Worm (Caenorhabditis elegans) whole organism, L3 larva: ENCODE data around the gene dmsr-15.
A peak's percentile ranks its signal among the peaks of the same experiment; 100 is the strongest.

Experiments used
- R02D3.7 ChIP-seq: fragments of 150-350 bp; optimal IDR thresholded peaks from 2 replicates; lab custom pipeline; 2014; ENCODE audit warnings: missing biosample characterization, missing genetic modification characterization
- ama-1 ChIP-seq: fragments of 150-350 bp; optimal IDR thresholded peaks from 2 replicates; lab custom pipeline; 2018
- ceh-28 ChIP-seq: fragments of 150-350 bp; optimal IDR thresholded peaks from 2 replicates; lab custom pipeline; 2014; ENCODE audit warnings: missing biosample characterization, missing genetic modification reagents, missing genetic modification characterization
- ceh-82 ChIP-seq: fragments of 150-350 bp; optimal IDR thresholded peaks from 2 replicates; lab custom pipeline; 2014; ENCODE audit warnings: missing biosample characterization, missing genetic modification characterization
- ceh-9 ChIP-seq: sonication (generic microtip); optimal IDR thresholded peaks from 2 replicates; lab custom pipeline; 2018; ENCODE audit warnings: missing biosample characterization, missing genetic modification characterization
- daf-12 ChIP-seq: fragments of 150-350 bp; optimal IDR thresholded peaks from 2 replicates; lab custom pipeline; 2014; ENCODE audit warnings: missing biosample characterization, missing genetic modification reagents, missing genetic modification characterization
- egl-27 ChIP-seq: sonication (generic microtip); optimal IDR thresholded peaks from 4 replicates; lab custom pipeline; 2017; ENCODE audit warnings: missing biosample characterization, missing genetic modification reagents, missing genetic modification characterization
- egl-5 ChIP-seq: fragments of 150-350 bp; optimal IDR thresholded peaks from 2 replicates; lab custom pipeline; 2017; ENCODE audit warnings: missing biosample characterization, missing genetic modification reagents, missing genetic modification characterization, inconsistent platforms
- elt-1 ChIP-seq: fragments of 150-350 bp; optimal IDR thresholded peaks from 2 replicates; lab custom pipeline; 2014; ENCODE audit warnings: missing biosample characterization, missing genetic modification characterization
- elt-2 ChIP-seq: sonication (generic microtip); optimal IDR thresholded peaks from 2 replicates; lab custom pipeline; 2016; ENCODE audit warnings: missing genetic modification reagents, mild to moderate bottlenecking, missing genetic modification characterization, missing compliant biosample characterization
- eor-1 ChIP-seq, 2 experiments: fragments of 150-350 bp; optimal IDR thresholded peaks; 2 replicates each; lab custom pipeline; 2014 to 2018; ENCODE audit warnings: missing biosample characterization in 2 of 2, missing genetic modification characterization in 2 of 2
- fkh-10 ChIP-seq: sonication (generic microtip); optimal IDR thresholded peaks from 2 replicates; lab custom pipeline; 2017; ENCODE audit warnings: missing biosample characterization, missing genetic modification reagents, missing genetic modification characterization
- fkh-2 ChIP-seq: fragments of 150-350 bp; optimal IDR thresholded peaks from 2 replicates; lab custom pipeline; 2014; ENCODE audit warnings: missing biosample characterization, missing genetic modification reagents, missing genetic modification characterization
- fos-1 ChIP-seq: fragments of 150-350 bp; optimal IDR thresholded peaks from 2 replicates; lab custom pipeline; 2014; ENCODE audit warnings: missing biosample characterization, missing genetic modification characterization
- hmg-11 ChIP-seq: sonication (generic microtip); optimal IDR thresholded peaks from 2 replicates; lab custom pipeline; 2016; ENCODE audit warnings: missing genetic modification characterization, missing compliant biosample characterization
- jun-1 ChIP-seq: fragments of 150-350 bp; optimal IDR thresholded peaks from 2 replicates; lab custom pipeline; 2014; ENCODE audit warnings: missing biosample characterization, missing genetic modification reagents, missing genetic modification characterization
- lin-15B ChIP-seq: fragments of 150-350 bp; optimal IDR thresholded peaks from 2 replicates; lab custom pipeline; 2014; ENCODE audit warnings: missing biosample characterization, missing genetic modification characterization
- lin-39 ChIP-seq: fragments of 150-350 bp; optimal IDR thresholded peaks from 2 replicates; lab custom pipeline; 2018; ENCODE audit warnings: missing biosample characterization, missing genetic modification reagents, missing genetic modification characterization
- lsy-12 ChIP-seq: sonication (generic microtip); optimal IDR thresholded peaks from 2 replicates; lab custom pipeline; 2016; ENCODE audit warnings: mild to moderate bottlenecking, missing genetic modification characterization, missing compliant biosample characterization
- nfya-1 ChIP-seq: sonication (generic microtip); optimal IDR thresholded peaks from 2 replicates; lab custom pipeline; 2017; ENCODE audit warnings: missing genetic modification characterization, mild to moderate bottlenecking, missing compliant biosample characterization, antibody characterized with exemption, moderate library complexity; ENCODE audit not compliant: insufficient read depth
- nhr-11 ChIP-seq: fragments of 150-350 bp; optimal IDR thresholded peaks from 2 replicates; lab custom pipeline; 2014; ENCODE audit warnings: missing biosample characterization, missing genetic modification characterization
- nhr-12 ChIP-seq: fragments of 150-350 bp; optimal IDR thresholded peaks from 2 replicates; lab custom pipeline; 2014; ENCODE audit warnings: missing biosample characterization, missing genetic modification characterization
- nhr-23 ChIP-seq: fragments of 150-350 bp; optimal IDR thresholded peaks from 2 replicates; lab custom pipeline; 2014; ENCODE audit warnings: missing biosample characterization, missing genetic modification reagents, missing genetic modification characterization
- nhr-237 ChIP-seq: fragments of 150-350 bp; optimal IDR thresholded peaks from 2 replicates; lab custom pipeline; 2014; ENCODE audit warnings: missing biosample characterization, missing genetic modification characterization
- nhr-25 ChIP-seq: sonication (generic microtip); optimal IDR thresholded peaks from 2 replicates; lab custom pipeline; 2017; ENCODE audit warnings: missing biosample characterization, missing genetic modification characterization
- nhr-28 ChIP-seq: fragments of 150-350 bp; optimal IDR thresholded peaks from 2 replicates; lab custom pipeline; 2014; ENCODE audit warnings: missing biosample characterization, missing genetic modification characterization
- nhr-43 ChIP-seq: sonication (generic microtip); optimal IDR thresholded peaks from 2 replicates; lab custom pipeline; 2016; ENCODE audit warnings: mild to moderate bottlenecking, missing genetic modification characterization, missing compliant biosample characterization; ENCODE audit not compliant: poor library complexity, severe bottlenecking
- nhr-67 ChIP-seq: fragments of 150-350 bp; optimal IDR thresholded peaks from 2 replicates; lab custom pipeline; 2014; ENCODE audit warnings: missing biosample characterization, missing genetic modification characterization
- nhr-76 ChIP-seq: fragments of 150-350 bp; sonication (generic microtip); optimal IDR thresholded peaks from 5 replicates; lab custom pipeline; 2014; ENCODE audit warnings: missing biosample characterization, missing genetic modification characterization
- pqm-1 ChIP-seq: fragments of 150-350 bp; optimal IDR thresholded peaks from 2 replicates; lab custom pipeline; 2017; ENCODE audit warnings: missing biosample characterization, missing genetic modification characterization, inconsistent platforms
- sea-2 ChIP-seq: fragments of 150-350 bp; sonication (generic microtip); optimal IDR thresholded peaks from 4 replicates; lab custom pipeline; 2014; ENCODE audit warnings: missing biosample characterization, missing genetic modification reagents, missing genetic modification characterization
- skn-1 ChIP-seq: fragments of 150-350 bp; optimal IDR thresholded peaks from 2 replicates; lab custom pipeline; 2014; ENCODE audit warnings: missing biosample characterization, missing genetic modification characterization
- snpc-4 ChIP-seq: fragments of 150-350 bp; optimal IDR thresholded peaks from 2 replicates; lab custom pipeline; 2014; ENCODE audit warnings: missing biosample characterization, missing genetic modification characterization
- unc-39 ChIP-seq: sonication (generic microtip); optimal IDR thresholded peaks from 4 replicates; lab custom pipeline; 2017; ENCODE audit warnings: missing biosample characterization, missing genetic modification characterization
- unc-62 ChIP-seq: fragments of 150-350 bp; sonication (generic microtip); optimal IDR thresholded peaks from 4 replicates; lab custom pipeline; 2014; ENCODE audit warnings: missing biosample characterization, missing genetic modification reagents, missing genetic modification characterization
- ztf-11 ChIP-seq: fragments of 150-350 bp; optimal IDR thresholded peaks from 2 replicates; lab custom pipeline; 2014; ENCODE audit warnings: missing biosample characterization, missing genetic modification characterization
- ztf-4 ChIP-seq: fragments of 150-350 bp; optimal IDR thresholded peaks from 2 replicates; lab custom pipeline; 2014; ENCODE audit warnings: missing biosample characterization, missing genetic modification characterization

dmsr-15 gene

DNA sequence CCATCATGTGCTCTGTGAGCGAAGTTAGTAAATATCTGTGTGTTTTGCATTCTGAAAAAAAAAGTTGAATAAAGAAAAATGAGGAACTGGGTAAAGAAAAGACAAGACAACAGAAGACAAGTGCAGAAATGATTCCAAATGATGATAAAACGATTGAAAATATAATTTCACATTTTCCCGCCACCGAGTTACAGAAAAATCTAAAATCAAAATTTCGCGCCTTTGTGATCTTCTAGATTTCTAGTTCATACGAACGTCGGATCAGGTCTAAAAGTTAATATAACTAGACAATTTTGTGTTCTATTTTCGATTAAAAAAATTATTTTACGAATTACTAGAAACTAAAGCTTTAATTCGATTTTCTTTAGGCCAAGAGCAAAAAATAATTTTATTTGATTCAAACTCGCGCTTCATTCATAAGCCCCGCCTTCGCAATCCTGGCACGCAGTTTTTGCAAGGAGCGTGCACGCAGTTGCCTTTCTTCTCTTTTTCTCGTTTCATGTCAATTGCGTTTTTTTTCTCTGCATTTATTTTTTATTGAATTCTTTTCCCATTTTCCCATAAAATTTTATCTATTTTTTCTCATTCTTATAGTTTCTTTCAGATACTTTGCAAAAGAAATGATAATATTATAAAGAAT, 43.7 kb downstream of the dmsr-15 start, which contains the start of the genes spn-4 and spe-39:
Gene spn-4 (minus strand): TSS at position 51 of the 640 bp plus-strand sequence.
Gene spe-39 (plus strand): TSS at position 599 of the 640 bp plus-strand sequence.
- TF ChIP-seq lin-39 (peak; percentile 65), snpc-4 (peak; percentile 47), nfya-1 (peak; percentile 83), nhr-43 (tag; lab: Kevin White, UChicago) (peak; percentile 77), fkh-10 (GFP tag; lab: Kevin White, UChicago) (no peak), daf-12 (no peak), lsy-12 (tag; lab: Kevin White, UChicago) (peak; percentile 10), fos-1 (tag; lab: Kevin White, UChicago) (no peak), hmg-11 (tag; lab: Kevin White, UChicago) (peak; percentile 92), jun-1 (tag; lab: Kevin White, UChicago) (no peak), eor-1 (tag; optimal IDR thresholded peaks at IDR 0.05; lab: Kevin White, UChicago) (no peak), ceh-82 (no peak), egl-5 (peak; percentile 7), ztf-4 (no peak), elt-2 (tag; lab: Kevin White, UChicago) (peak; percentile 32), nhr-11 (tag; lab: Kevin White, UChicago) (no peak), nhr-67 (peak; percentile 28), fkh-2 (tag; lab: Kevin White, UChicago) (no peak), skn-1 (peak; percentile 53), ceh-28 (tag; lab: Kevin White, UChicago) (no peak), lin-15B (peak; percentile 55), nhr-237 (tag; lab: Kevin White, UChicago) (no peak), ztf-11 (tag; lab: Kevin White, UChicago) (no peak), ceh-9 (tag; lab: Kevin White, UChicago) (no peak), nhr-76 (tag; lab: Kevin White, UChicago) (peak; percentile 51), pqm-1 (tag; lab: Kevin White, UChicago) (peak; percentile 29), R02D3.7 (tag; lab: Kevin White, UChicago) (peak; percentile 66), unc-39 (tag; lab: Kevin White, UChicago) (no peak), nhr-25 (tag; lab: Kevin White, UChicago) (peak; percentile 34), elt-1 (tag; lab: Kevin White, UChicago) (peak; percentile 10), nhr-23 (tag; lab: Kevin White, UChicago) (peak; percentile 81), sea-2 (GFP tag; lab: Kevin White, UChicago) (no peak)

DNA sequence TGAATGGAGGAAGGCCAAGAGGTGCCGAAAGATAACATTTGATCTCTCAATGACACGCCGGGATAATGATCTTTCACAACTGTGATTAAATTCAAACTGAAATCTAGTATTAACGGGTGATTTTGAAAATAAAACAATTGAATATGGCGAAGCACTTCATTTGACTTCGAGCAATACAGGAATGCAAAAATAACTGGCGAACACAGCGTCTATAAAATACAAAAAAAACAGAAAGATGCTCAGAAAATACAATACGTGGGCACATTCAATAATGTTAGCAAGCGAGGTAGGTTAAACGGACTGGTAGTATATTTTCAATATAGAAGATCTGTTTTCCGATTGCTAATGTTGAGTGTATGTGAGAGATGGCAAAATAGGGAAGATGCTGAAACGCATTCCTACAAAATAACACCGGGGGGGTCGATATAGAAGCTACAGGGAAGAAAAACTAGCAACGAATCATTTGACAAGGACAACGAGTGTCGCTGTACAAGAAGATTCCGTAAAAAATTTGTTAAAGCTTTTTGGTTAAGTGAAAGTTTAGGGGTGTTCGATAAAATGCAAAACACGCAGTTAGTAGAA, 45.6 kb downstream of the dmsr-15 start:
- TF ChIP-seq fkh-2 (tag; lab: Kevin White, UChicago) = no peak
- no peak for TF ChIP-seq R02D3.7 (tag; lab: Kevin White, UChicago)
- no peak for TF ChIP-seq lin-39
- no peak for TF ChIP-seq ztf-4
- no peak for TF ChIP-seq egl-27 (tag; lab: Kevin White, UChicago)
- TF ChIP-seq nhr-11 (tag; lab: Kevin White, UChicago) = no peak
- no peak for TF ChIP-seq unc-62 (GFP tag; lab: Kevin White, UChicago)
- no peak for TF ChIP-seq snpc-4
- no peak for TF ChIP-seq sea-2 (GFP tag; lab: Kevin White, UChicago)
- TF ChIP-seq daf-12 = no peak
- no peak for TF ChIP-seq ceh-28 (tag; lab: Kevin White, UChicago)
- no peak for TF ChIP-seq hmg-11 (tag; lab: Kevin White, UChicago)
- no peak for TF ChIP-seq fos-1 (tag; lab: Kevin White, UChicago)
- TF ChIP-seq elt-2 (tag; lab: Kevin White, UChicago) = no peak
- no peak for TF ChIP-seq ceh-9 (tag; lab: Kevin White, UChicago)
- TF ChIP-seq ama-1 (lab: Kevin White, UChicago) = no peak
- TF ChIP-seq nhr-12 = no peak

DNA sequence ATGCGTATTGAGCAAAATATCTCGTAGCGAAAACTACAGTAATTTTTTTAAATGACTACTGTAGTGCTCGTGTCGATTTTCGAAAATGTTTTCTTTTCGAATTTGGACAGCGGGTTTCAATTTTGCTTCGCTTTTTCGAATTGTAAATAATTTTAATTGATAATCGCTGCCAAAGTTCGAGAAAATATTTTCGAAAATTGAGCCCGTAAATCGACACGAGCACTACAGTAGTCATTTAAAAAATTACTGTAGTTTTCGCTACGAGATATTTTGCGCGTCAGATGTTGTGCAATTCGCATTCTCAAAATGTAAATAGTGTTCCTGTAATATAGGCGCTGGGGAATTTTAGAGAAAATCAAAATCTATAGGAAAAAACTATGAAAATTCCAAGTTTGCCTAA, 46.4 kb downstream of the dmsr-15 start:
- TF ChIP-seq nhr-23 (tag; lab: Kevin White, UChicago) (no peak), sea-2 (GFP tag; lab: Kevin White, UChicago) (no peak), nfya-1 (no peak), eor-1 (tag; optimal IDR thresholded peaks at IDR 0.05; lab: Kevin White, UChicago) (no peak), nhr-28 (tag; lab: Kevin White, UChicago) (no peak), ztf-4 (no peak)
